Worm (Caenorhabditis elegans) whole organism, L3 larva: ENCODE data around the gene soc-1.

ENCODE experiments used
- ceh-82 ChIP-seq: fragments of 150-350 bp; optimal IDR thresholded peaks from 2 replicates; lab custom pipeline; 2014; ENCODE audit warnings: missing biosample characterization, missing genetic modification characterization
- elt-3 ChIP-seq, 3 experiments: fragments of 150-350 bp in 1 of 3; sonication (generic microtip) in 2 of 3; optimal IDR thresholded peaks; 2 replicates in 2 of 3; 4 replicates in 1 of 3; lab custom pipeline; 2014 to 2017; ENCODE audit warnings: missing biosample characterization in 3 of 3, missing genetic modification characterization in 3 of 3
- eor-1 ChIP-seq, 2 experiments: fragments of 150-350 bp; optimal IDR thresholded peaks; 2 replicates each; lab custom pipeline; 2014 to 2018; ENCODE audit warnings: missing biosample characterization in 2 of 2, missing genetic modification characterization in 2 of 2
- fos-1 ChIP-seq: fragments of 150-350 bp; optimal IDR thresholded peaks from 2 replicates; lab custom pipeline; 2014; ENCODE audit warnings: missing biosample characterization, missing genetic modification characterization
- nhr-237 ChIP-seq: fragments of 150-350 bp; optimal IDR thresholded peaks from 2 replicates; lab custom pipeline; 2014; ENCODE audit warnings: missing biosample characterization, missing genetic modification characterization
- nhr-67 ChIP-seq: fragments of 150-350 bp; optimal IDR thresholded peaks from 2 replicates; lab custom pipeline; 2014; ENCODE audit warnings: missing biosample characterization, missing genetic modification characterization
- nhr-76 ChIP-seq: fragments of 150-350 bp; sonication (generic microtip); optimal IDR thresholded peaks from 5 replicates; lab custom pipeline; 2014; ENCODE audit warnings: missing biosample characterization, missing genetic modification characterization
- pqm-1 ChIP-seq: fragments of 150-350 bp; optimal IDR thresholded peaks from 2 replicates; lab custom pipeline; 2017; ENCODE audit warnings: missing biosample characterization, missing genetic modification characterization, inconsistent platforms
- sea-2 ChIP-seq: fragments of 150-350 bp; sonication (generic microtip); optimal IDR thresholded peaks from 4 replicates; lab custom pipeline; 2014; ENCODE audit warnings: missing biosample characterization, missing genetic modification reagents, missing genetic modification characterization
- snpc-4 ChIP-seq: fragments of 150-350 bp; optimal IDR thresholded peaks from 2 replicates; lab custom pipeline; 2014; ENCODE audit warnings: missing biosample characterization, missing genetic modification characterization

DNA sequence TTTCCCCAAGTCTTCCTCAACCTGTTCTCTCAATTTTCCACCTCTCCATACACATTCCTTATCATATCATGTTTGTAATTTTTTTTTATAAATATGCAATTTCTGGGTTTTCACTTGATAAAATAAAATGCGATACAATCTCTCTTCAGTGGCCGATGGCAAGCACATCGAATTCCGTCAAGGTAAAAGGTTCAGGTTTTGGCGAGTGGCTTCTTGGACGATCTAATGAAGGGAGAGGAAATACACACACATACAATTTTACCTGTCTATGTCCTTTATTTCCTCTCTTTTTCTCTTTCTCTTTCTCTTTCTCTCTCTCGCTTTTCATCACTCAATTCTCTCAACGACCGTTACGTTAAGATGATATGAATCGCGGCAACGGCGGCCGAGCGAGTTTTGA lies 8.7 kb downstream of the soc-1 start:
- TF ChIP-seq elt-3 (tag; optimal IDR thresholded peaks at IDR 0.05; lab: Kevin White, UChicago): peak in 1 of 3 experiments; percentile 74
- no peak for TF ChIP-seq fos-1
- TF ChIP-seq nhr-67: no peak
- no peak for TF ChIP-seq pqm-1 (tag; lab: Kevin White, UChicago)
- no peak for TF ChIP-seq snpc-4 (tag; lab: Kevin White, UChicago)
- no peak for TF ChIP-seq sea-2
- TF ChIP-seq eor-1 (tag; optimal IDR thresholded peaks at IDR 0.05; lab: Kevin White, UChicago): no peak
- TF ChIP-seq ceh-82 (tag; lab: Kevin White, UChicago): no peak
- TF ChIP-seq nhr-237 (tag; lab: Kevin White, UChicago): no peak
- TF ChIP-seq nhr-76 (tag; lab: Kevin White, UChicago): no peak
